Worm (Caenorhabditis elegans): ENCODE results near the gene T16G12.9.

Gene T16G12.9

DNA sequence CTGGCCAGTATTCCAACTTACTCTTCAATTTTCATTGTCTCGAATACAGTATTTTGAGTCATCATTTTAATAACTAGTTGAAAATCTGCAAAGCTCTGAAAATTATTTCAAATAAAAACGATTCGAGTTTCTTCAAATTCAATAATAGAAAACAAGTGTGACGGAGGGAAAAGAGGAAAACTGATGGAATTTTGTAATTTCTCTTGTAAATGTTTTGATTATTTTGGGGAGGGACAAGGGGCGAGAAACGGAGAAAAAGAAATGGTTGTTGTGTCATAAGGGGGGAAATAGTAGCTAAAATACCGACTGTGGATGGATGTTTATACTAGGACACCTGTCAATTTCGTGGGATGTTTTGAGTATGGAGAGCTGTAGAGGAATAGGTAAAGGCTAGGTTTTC, at the start of gene T16G12.9:
T16G12.9 (minus strand) TSS at position 101 of the 400 bp plus-strand sequence.
- TF ChIP-seq tra-4 (tag; optimal IDR thresholded peaks at IDR 0.05) (no peak), flt-1 (GFP tag; IDR thresholded peaks at IDR 0.05) (no peak), hmbx-1 (tag; optimal IDR thresholded peaks at IDR 0.05) (no peak), hnd-1 (tag; optimal IDR thresholded peaks at IDR 0.05) (no peak), aly-1 (tag; optimal IDR thresholded peaks at IDR 0.05) (no peak), B0310.2 (tag; optimal IDR thresholded peaks at IDR 0.05) (no peak), F13C5.2 (tag; optimal IDR thresholded peaks at IDR 0.05) (no peak), scrt-1 (GFP tag; IDR thresholded peaks at IDR 0.05) (no peak), ceh-36 (tag; optimal IDR thresholded peaks at IDR 0.05) (no peak), tbx-11 (GFP tag; IDR thresholded peaks at IDR 0.05) (no peak), ama-1 (optimal IDR thresholded peaks at IDR 0.05) (no peak), hmg-4 (GFP tag; optimal IDR thresholded peaks at IDR 0.05) (no peak), ceh-13 (GFP tag; optimal IDR thresholded peaks at IDR 0.05) (no peak), ets-7 (tag; optimal IDR thresholded peaks at IDR 0.05) (no peak), pes-1 (GFP tag; IDR thresholded peaks at IDR 0.05) (no peak), tbx-37 (GFP tag; conservative IDR thresholded peaks at IDR 0.05) (no peak), sea-1 (GFP tag; conservative IDR thresholded peaks at IDR 0.05) (no peak)

DNA sequence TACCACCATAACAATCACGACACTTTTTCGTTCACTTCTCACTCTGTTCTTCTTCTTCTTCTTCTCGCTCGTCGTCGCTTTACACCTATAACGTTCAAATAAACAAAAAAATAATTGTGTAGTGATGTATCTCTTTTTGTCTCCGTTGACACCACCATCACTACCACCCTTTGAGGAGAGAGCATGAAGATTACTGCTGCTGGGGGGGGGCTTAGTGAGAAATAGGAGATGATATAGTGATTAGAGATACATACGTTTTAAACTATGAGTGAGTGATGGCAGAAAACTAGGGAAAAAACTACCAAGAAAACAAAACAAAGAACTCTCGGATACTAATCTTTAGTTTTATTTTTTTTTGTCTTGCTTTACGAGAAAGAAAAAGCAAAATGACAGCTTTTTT, 48.3 kb upstream of the T16G12.9 start:
- no peak for TF ChIP-seq hnd-1 (tag; optimal IDR thresholded peaks at IDR 0.05)
- TF ChIP-seq aly-1 (tag; optimal IDR thresholded peaks at IDR 0.05) = no peak
- no peak for TF ChIP-seq ama-1 (optimal IDR thresholded peaks at IDR 0.05)
- TF ChIP-seq ceh-13 (GFP tag; optimal IDR thresholded peaks at IDR 0.05) = no peak
- no peak for TF ChIP-seq tbx-37 (GFP tag; conservative IDR thresholded peaks at IDR 0.05)
- TF ChIP-seq pes-1 (GFP tag; IDR thresholded peaks at IDR 0.05) = no peak
- no peak for TF ChIP-seq hmg-4 (GFP tag; optimal IDR thresholded peaks at IDR 0.05)
- no peak for TF ChIP-seq ceh-36 (tag; optimal IDR thresholded peaks at IDR 0.05)
- no peak for TF ChIP-seq flt-1 (GFP tag; IDR thresholded peaks at IDR 0.05)
- no peak for TF ChIP-seq hmbx-1 (tag; optimal IDR thresholded peaks at IDR 0.05)
- no peak for TF ChIP-seq tra-4 (tag; optimal IDR thresholded peaks at IDR 0.05)
- TF ChIP-seq sea-1 (GFP tag; conservative IDR thresholded peaks at IDR 0.05) = no peak
- TF ChIP-seq tbx-11 (GFP tag; IDR thresholded peaks at IDR 0.05) = no peak
- TF ChIP-seq B0310.2 (tag; optimal IDR thresholded peaks at IDR 0.05) = no peak
- TF ChIP-seq ets-7 (tag; optimal IDR thresholded peaks at IDR 0.05) = no peak
- TF ChIP-seq F13C5.2 (tag; optimal IDR thresholded peaks at IDR 0.05) = no peak
- no peak for TF ChIP-seq scrt-1 (GFP tag; IDR thresholded peaks at IDR 0.05)

DNA sequence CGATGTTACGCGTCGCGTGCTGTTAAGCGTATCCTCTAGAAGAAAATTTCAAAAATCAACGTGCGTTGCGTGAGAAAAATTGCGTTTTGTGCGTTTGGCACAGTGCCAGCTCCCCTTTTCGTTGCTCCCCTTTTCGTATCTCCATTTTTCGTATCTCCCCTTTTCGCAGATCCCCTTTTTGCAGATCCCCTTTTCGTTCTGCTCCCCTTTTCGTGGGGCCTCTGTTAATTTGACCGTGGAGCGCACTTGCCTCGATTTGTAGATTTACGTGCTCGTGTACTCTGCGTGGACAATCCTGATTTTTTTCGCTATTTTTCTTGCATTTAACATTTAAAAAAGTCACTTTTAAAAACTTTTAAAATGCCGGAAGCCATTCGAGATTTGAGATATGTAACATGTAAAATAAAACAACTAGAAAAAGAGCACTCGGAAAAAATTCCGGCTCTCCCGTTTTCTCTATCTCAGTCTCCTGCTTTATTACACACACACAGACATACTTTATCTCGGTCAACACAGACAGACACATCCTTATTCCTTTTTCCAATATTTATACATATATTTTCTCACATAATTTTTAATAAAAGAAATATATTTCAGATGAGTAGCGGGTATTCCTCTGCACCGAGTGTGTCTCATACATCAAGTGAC, 45.7 kb upstream of the T16G12.9 start, which contains the start of gene ttll-4:
ttll-4 (plus strand) TSS at position 598 of the 648 bp plus-strand sequence.
- peak; percentile 83 for TF ChIP-seq pes-1 (GFP tag; IDR thresholded peaks at IDR 0.05)
- TF ChIP-seq tbx-37 (GFP tag; conservative IDR thresholded peaks at IDR 0.05) = peak; percentile 59
- TF ChIP-seq tbx-11 (GFP tag; IDR thresholded peaks at IDR 0.05) = peak; percentile 41; the same call in 1 of the 2 replicates
- TF ChIP-seq hmg-4 (GFP tag; optimal IDR thresholded peaks at IDR 0.05) = no peak
- peak; percentile 72 for TF ChIP-seq scrt-1 (GFP tag; IDR thresholded peaks at IDR 0.05)
- TF ChIP-seq sea-1 (GFP tag; conservative IDR thresholded peaks at IDR 0.05) = peak; percentile 79
- TF ChIP-seq tra-4 (tag; optimal IDR thresholded peaks at IDR 0.05) = no peak
- no peak for TF ChIP-seq B0310.2 (tag; optimal IDR thresholded peaks at IDR 0.05)

DNA sequence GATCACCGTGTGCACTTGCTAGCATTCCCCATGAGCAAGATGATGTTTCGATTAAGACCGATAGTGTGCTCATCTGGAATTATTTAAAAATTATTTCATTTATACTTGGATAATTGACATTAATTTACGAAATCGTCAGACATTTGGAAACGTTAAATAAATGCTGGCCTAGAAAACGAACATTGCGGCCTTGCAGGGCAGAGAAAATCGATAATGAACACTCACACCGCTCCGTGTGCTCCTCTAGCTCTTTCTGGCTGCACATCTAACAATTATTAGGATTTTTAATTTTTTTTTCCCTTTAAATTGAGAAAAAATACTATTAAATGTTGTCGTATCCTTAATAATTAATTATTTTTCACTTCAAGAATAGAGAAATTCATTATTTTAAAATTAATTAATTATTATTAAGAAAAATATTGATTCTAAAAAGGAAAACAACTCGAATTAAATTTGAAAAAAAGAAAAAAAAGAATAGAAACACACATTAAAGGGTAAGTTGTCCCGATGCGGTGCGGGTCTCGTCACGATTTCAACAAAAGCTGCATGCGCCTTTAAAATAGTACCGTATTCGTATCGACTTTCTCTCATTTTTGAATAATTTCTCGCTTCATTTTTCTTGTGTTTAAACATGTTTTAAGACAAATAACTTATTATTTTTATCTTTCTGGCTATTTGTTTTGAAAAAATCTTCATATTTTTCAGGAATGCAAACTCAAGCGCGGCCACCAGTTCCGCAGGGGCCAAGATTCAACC, 42.2 kb upstream of the T16G12.9 start, which contains the start of the genes gtf-2H3 and ham-3:
gtf-2H3 (minus strand) TSS at position 73 of the 756 bp plus-strand sequence.
ham-3 (plus strand) TSS at position 706 of the 756 bp plus-strand sequence.
- TF ChIP-seq ceh-36 (tag; optimal IDR thresholded peaks at IDR 0.05) (no peak), pes-1 (GFP tag; IDR thresholded peaks at IDR 0.05) (0 out of 2 replicates have a peak, but pooled peaks have one; percentile 48), tbx-11 (GFP tag; IDR thresholded peaks at IDR 0.05) (no peak), ceh-13 (GFP tag; optimal IDR thresholded peaks at IDR 0.05) (no peak), ama-1 (optimal IDR thresholded peaks at IDR 0.05) (no peak)

DNA sequence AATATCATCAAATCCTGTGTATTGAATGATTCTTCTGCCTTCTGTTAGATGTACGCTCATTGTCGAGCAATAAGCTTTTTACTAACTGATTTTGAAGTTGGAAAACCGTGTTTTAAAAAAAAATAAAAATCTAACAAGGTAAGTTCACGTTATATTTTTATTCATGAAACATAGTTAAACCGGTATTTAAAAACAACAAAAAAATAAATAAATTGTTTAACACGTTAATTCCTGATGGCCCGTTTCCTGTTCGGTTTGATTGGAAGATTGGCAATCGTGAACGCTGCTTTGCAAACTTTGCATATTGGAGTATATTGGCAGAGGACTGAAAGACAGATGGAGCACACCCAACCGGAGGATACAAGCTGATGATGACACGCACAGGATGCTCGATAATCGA, 40.8 kb upstream of the T16G12.9 start, which contains the start of gene ZK1128.3:
ZK1128.3 (minus strand) TSS at position 101 of the 400 bp plus-strand sequence.
- TF ChIP-seq tra-4 (tag; optimal IDR thresholded peaks at IDR 0.05) (no peak), sea-1 (GFP tag; conservative IDR thresholded peaks at IDR 0.05) (no peak), F13C5.2 (tag; optimal IDR thresholded peaks at IDR 0.05) (no peak), ets-7 (tag; optimal IDR thresholded peaks at IDR 0.05) (no peak), ama-1 (optimal IDR thresholded peaks at IDR 0.05) (no peak), tbx-11 (GFP tag; IDR thresholded peaks at IDR 0.05) (no peak), tbx-37 (GFP tag; conservative IDR thresholded peaks at IDR 0.05) (no peak), hmg-4 (GFP tag; optimal IDR thresholded peaks at IDR 0.05) (no peak), pes-1 (GFP tag; IDR thresholded peaks at IDR 0.05) (no peak), ceh-36 (tag; optimal IDR thresholded peaks at IDR 0.05) (no peak), hnd-1 (tag; optimal IDR thresholded peaks at IDR 0.05) (no peak), hmbx-1 (tag; optimal IDR thresholded peaks at IDR 0.05) (no peak), aly-1 (tag; optimal IDR thresholded peaks at IDR 0.05) (no peak), scrt-1 (GFP tag; IDR thresholded peaks at IDR 0.05) (no peak), ceh-13 (GFP tag; optimal IDR thresholded peaks at IDR 0.05) (no peak), flt-1 (GFP tag; IDR thresholded peaks at IDR 0.05) (no peak), B0310.2 (tag; optimal IDR thresholded peaks at IDR 0.05) (no peak)

DNA sequence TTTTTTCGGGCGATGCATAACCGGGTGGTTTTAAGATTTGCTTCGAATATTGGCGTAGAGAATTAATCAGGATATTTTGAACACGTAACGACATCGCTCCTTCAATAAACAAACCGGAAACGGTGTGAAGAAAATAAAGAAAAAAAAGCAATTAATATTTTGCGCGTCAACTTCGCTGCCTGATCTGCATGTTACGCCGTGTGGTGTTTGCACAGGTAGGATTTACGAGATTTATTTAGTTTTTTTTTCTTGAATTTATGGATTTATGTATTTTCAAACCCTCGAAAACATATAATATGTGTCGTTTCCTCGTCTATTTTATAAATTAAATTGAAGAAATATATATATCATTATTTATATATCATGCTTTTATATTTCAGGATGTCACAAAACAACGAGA, 36.6 kb upstream of the T16G12.9 start, which contains the start of the genes ZK1128.1 and mett-10:
ZK1128.1 (minus strand) TSS at position 99 of the 400 bp plus-strand sequence.
mett-10 (plus strand) TSS at position 375 of the 400 bp plus-strand sequence.
- no peak for TF ChIP-seq hmg-4 (GFP tag; optimal IDR thresholded peaks at IDR 0.05)
- no peak for TF ChIP-seq hnd-1 (tag; optimal IDR thresholded peaks at IDR 0.05)
- no peak for TF ChIP-seq ceh-13 (GFP tag; optimal IDR thresholded peaks at IDR 0.05)

DNA sequence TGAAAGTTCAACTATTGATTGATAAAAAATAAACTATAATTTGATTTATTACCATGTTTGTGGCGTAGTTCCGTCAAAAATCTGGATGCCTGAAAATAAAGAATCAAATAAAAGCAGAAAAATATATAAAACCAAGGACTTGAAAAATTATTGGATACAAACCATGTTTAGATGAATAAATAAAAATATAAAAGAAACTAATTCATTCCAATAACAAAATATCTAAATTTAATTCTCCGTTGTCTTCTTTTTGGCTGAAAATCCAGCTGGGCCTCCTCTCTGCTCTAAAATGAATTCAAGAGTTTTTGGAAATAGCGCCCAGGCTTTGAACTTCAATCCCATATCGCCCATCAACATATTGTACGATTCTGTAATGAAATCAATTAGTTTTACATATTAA, 34.9 kb upstream of the T16G12.9 start, which contains the start of gene vps-29:
vps-29 (minus strand) TSS at position 101 of the 400 bp plus-strand sequence.
- no peak for TF ChIP-seq sea-1 (GFP tag; conservative IDR thresholded peaks at IDR 0.05)
- no peak for TF ChIP-seq F13C5.2 (tag; optimal IDR thresholded peaks at IDR 0.05)
- no peak for TF ChIP-seq aly-1 (tag; optimal IDR thresholded peaks at IDR 0.05)
- no peak for TF ChIP-seq ceh-13 (GFP tag; optimal IDR thresholded peaks at IDR 0.05)
- TF ChIP-seq ceh-36 (tag; optimal IDR thresholded peaks at IDR 0.05) = no peak
- TF ChIP-seq tra-4 (tag; optimal IDR thresholded peaks at IDR 0.05) = no peak
- TF ChIP-seq hnd-1 (tag; optimal IDR thresholded peaks at IDR 0.05) = no peak
- TF ChIP-seq ets-7 (tag; optimal IDR thresholded peaks at IDR 0.05) = no peak
- no peak for TF ChIP-seq flt-1 (GFP tag; IDR thresholded peaks at IDR 0.05)
- TF ChIP-seq pes-1 (GFP tag; IDR thresholded peaks at IDR 0.05) = no peak
- no peak for TF ChIP-seq scrt-1 (GFP tag; IDR thresholded peaks at IDR 0.05)
- TF ChIP-seq ama-1 (optimal IDR thresholded peaks at IDR 0.05) = no peak
- no peak for TF ChIP-seq B0310.2 (tag; optimal IDR thresholded peaks at IDR 0.05)

Data from whole organism, early embryonic.